Worm (Caenorhabditis elegans) whole organism, L2 larva: ENCODE results near the gene Y39A1A.31.

Source experiments
- C34F6.9 ChIP-seq: fragments of 150-350 bp; optimal IDR thresholded peaks from 2 replicates; lab custom pipeline; 2014; ENCODE audit warnings: missing biosample characterization, missing genetic modification characterization
- F13H6.1 ChIP-seq: sonication (generic microtip); optimal IDR thresholded peaks from 2 replicates; lab custom pipeline; 2016; ENCODE audit warnings: missing genetic modification characterization, missing compliant biosample characterization
- R02D3.7 ChIP-seq: fragments of 150-350 bp; optimal IDR thresholded peaks from 2 replicates; lab custom pipeline; 2014; ENCODE audit warnings: missing biosample characterization, missing genetic modification characterization
- Y55F3AM.14 ChIP-seq: fragments of 200-800 bp; sonication (Bioruptor generic); optimal IDR thresholded peaks from 2 replicates; lab custom pipeline; 2018; ENCODE audit warnings: mild to moderate bottlenecking, missing genetic modification characterization, missing compliant biosample characterization
- ZK546.5 ChIP-seq: sonication (generic microtip); optimal IDR thresholded peaks from 2 replicates; lab custom pipeline; 2017; ENCODE audit warnings: missing biosample characterization, missing genetic modification characterization
- alr-1 ChIP-seq: fragments of 150-350 bp; optimal IDR thresholded peaks from 2 replicates; lab custom pipeline; 2014; ENCODE audit warnings: missing biosample characterization, missing genetic modification characterization
- aly-2 ChIP-seq: fragments of 150-350 bp; optimal IDR thresholded peaks from 2 replicates; lab custom pipeline; 2014; ENCODE audit warnings: missing biosample characterization, missing genetic modification characterization
- blmp-1 ChIP-seq: sonication (generic microtip); optimal IDR thresholded peaks from 2 replicates; lab custom pipeline; 2017; ENCODE audit warnings: missing genetic modification characterization, mild to moderate bottlenecking, missing compliant biosample characterization, antibody characterized with exemption, moderate library complexity; ENCODE audit not compliant: insufficient read depth
- ceh-82 ChIP-seq: fragments of 150-350 bp; optimal IDR thresholded peaks from 2 replicates; lab custom pipeline; 2014; ENCODE audit warnings: missing biosample characterization, missing genetic modification characterization
- crh-2 ChIP-seq: sonication (generic microtip); optimal IDR thresholded peaks from 2 replicates; lab custom pipeline; 2017; ENCODE audit warnings: missing biosample characterization, missing genetic modification characterization
- dmd-4 ChIP-seq: sonication (generic microtip); optimal IDR thresholded peaks from 2 replicates; lab custom pipeline; 2017; ENCODE audit warnings: missing biosample characterization, missing genetic modification characterization
- egl-27 ChIP-seq: sonication (generic microtip); optimal IDR thresholded peaks from 3 replicates; lab custom pipeline; 2017; ENCODE audit warnings: missing biosample characterization, missing genetic modification reagents, missing genetic modification characterization
- elt-1 ChIP-seq: fragments of 150-350 bp; optimal IDR thresholded peaks from 2 replicates; lab custom pipeline; 2014; ENCODE audit warnings: missing biosample characterization, missing genetic modification characterization
- elt-3 ChIP-seq: sonication (generic microtip); optimal IDR thresholded peaks from 2 replicates; lab custom pipeline; 2017; ENCODE audit warnings: missing biosample characterization, missing genetic modification characterization
- fos-1 ChIP-seq: fragments of 150-350 bp; optimal IDR thresholded peaks from 2 replicates; lab custom pipeline; 2014; ENCODE audit warnings: missing biosample characterization, missing genetic modification characterization
- gmeb-1 ChIP-seq: fragments of 150-350 bp; optimal IDR thresholded peaks from 2 replicates; lab custom pipeline; 2014; ENCODE audit warnings: missing biosample characterization, missing genetic modification characterization
- lin-11 ChIP-seq: fragments of 150-350 bp; sonication (generic microtip); optimal IDR thresholded peaks from 2 replicates; lab custom pipeline; 2014; ENCODE audit warnings: missing biosample characterization, missing genetic modification characterization, inconsistent platforms, mixed read lengths
- lin-13 ChIP-seq: fragments of 150-350 bp; optimal IDR thresholded peaks from 2 replicates; lab custom pipeline; 2014; ENCODE audit warnings: missing biosample characterization, missing genetic modification reagents, missing genetic modification characterization
- lin-39 ChIP-seq: fragments of 150-350 bp; optimal IDR thresholded peaks from 2 replicates; lab custom pipeline; 2014; ENCODE audit warnings: missing biosample characterization, missing genetic modification reagents, missing genetic modification characterization
- lsy-2 ChIP-seq, 2 experiments: fragments of 150-350 bp in 1 of 2; sonication (generic microtip) in 1 of 2; optimal IDR thresholded peaks; 2 replicates each; lab custom pipeline; 2014 to 2017; ENCODE audit warnings: missing biosample characterization in 2 of 2, missing genetic modification characterization in 2 of 2
- mab-5 ChIP-seq: fragments of 150-350 bp; optimal IDR thresholded peaks from 2 replicates; lab custom pipeline; 2014; ENCODE audit warnings: missing biosample characterization, missing genetic modification characterization
- mbf-1 ChIP-seq: sonication (generic microtip); optimal IDR thresholded peaks from 2 replicates; lab custom pipeline; 2017; ENCODE audit warnings: missing biosample characterization, missing genetic modification characterization
- mdl-1 ChIP-seq, 2 experiments: fragments of 150-350 bp in 1 of 2; sonication (generic microtip) in 1 of 2; optimal IDR thresholded peaks; 2 replicates each; lab custom pipeline; 2017; ENCODE audit warnings: missing biosample characterization in 2 of 2, missing genetic modification characterization in 2 of 2
- nhr-10 ChIP-seq: sonication (generic microtip); optimal IDR thresholded peaks from 2 replicates; lab custom pipeline; 2017; ENCODE audit warnings: missing biosample characterization, missing genetic modification characterization
- nhr-11 ChIP-seq: fragments of 150-350 bp; optimal IDR thresholded peaks from 2 replicates; lab custom pipeline; 2014; ENCODE audit warnings: missing biosample characterization, missing genetic modification characterization
- nhr-12 ChIP-seq: fragments of 150-350 bp; optimal IDR thresholded peaks from 2 replicates; lab custom pipeline; 2014; ENCODE audit warnings: missing biosample characterization, missing genetic modification characterization
- nhr-21 ChIP-seq: fragments of 150-350 bp; optimal IDR thresholded peaks from 2 replicates; lab custom pipeline; 2014; ENCODE audit warnings: missing biosample characterization, missing genetic modification characterization
- nhr-237 ChIP-seq: fragments of 150-350 bp; optimal IDR thresholded peaks from 2 replicates; lab custom pipeline; 2014; ENCODE audit warnings: missing biosample characterization, missing genetic modification characterization
- nhr-25 ChIP-seq: fragments of 150-350 bp; sonication (generic microtip); optimal IDR thresholded peaks from 3 replicates; lab custom pipeline; 2014; ENCODE audit warnings: missing biosample characterization, missing genetic modification characterization
- nhr-6 ChIP-seq: fragments of 150-350 bp; optimal IDR thresholded peaks from 2 replicates; lab custom pipeline; 2014; ENCODE audit warnings: missing biosample characterization, missing genetic modification characterization
- nhr-77 ChIP-seq: fragments of 150-350 bp; optimal IDR thresholded peaks from 2 replicates; lab custom pipeline; 2014; ENCODE audit warnings: missing biosample characterization, missing genetic modification characterization
- peb-1 ChIP-seq: fragments of 150-350 bp; optimal IDR thresholded peaks from 2 replicates; lab custom pipeline; 2014; ENCODE audit warnings: missing biosample characterization, missing genetic modification characterization
- sem-4 ChIP-seq: fragments of 150-350 bp; optimal IDR thresholded peaks from 2 replicates; lab custom pipeline; 2014; ENCODE audit warnings: missing biosample characterization, missing genetic modification reagents, missing genetic modification characterization
- skn-1 ChIP-seq: sonication (generic microtip); optimal IDR thresholded peaks from 2 replicates; lab custom pipeline; 2017; ENCODE audit warnings: missing biosample characterization, missing genetic modification characterization
- snpc-4 ChIP-seq: fragments of 150-350 bp; optimal IDR thresholded peaks from 2 replicates; lab custom pipeline; 2014; ENCODE audit warnings: missing biosample characterization, missing genetic modification characterization
- unc-39 ChIP-seq: fragments of 150-350 bp; optimal IDR thresholded peaks from 2 replicates; lab custom pipeline; 2014; ENCODE audit warnings: missing biosample characterization, missing genetic modification characterization
- unc-55 ChIP-seq: fragments of 150-350 bp; sonication (generic microtip); optimal IDR thresholded peaks from 3 replicates; lab custom pipeline; 2014; ENCODE audit warnings: missing biosample characterization, missing genetic modification reagents, missing genetic modification characterization
- zag-1 ChIP-seq: fragments of 150-350 bp; optimal IDR thresholded peaks from 2 replicates; lab custom pipeline; 2014; ENCODE audit warnings: missing biosample characterization, missing genetic modification characterization
- ztf-1 ChIP-seq: fragments of 200-800 bp; sonication (Bioruptor generic); conservative IDR thresholded peaks from 2 replicates; pipeline ENCODE4 v1.3.6; 2022; ENCODE audit warnings: missing genetic modification characterization, missing compliant biosample characterization
- ztf-11 ChIP-seq: sonication (generic microtip); optimal IDR thresholded peaks from 2 replicates; lab custom pipeline; 2017; ENCODE audit warnings: missing biosample characterization, missing genetic modification characterization

Y39A1A.31 gene

DNA sequence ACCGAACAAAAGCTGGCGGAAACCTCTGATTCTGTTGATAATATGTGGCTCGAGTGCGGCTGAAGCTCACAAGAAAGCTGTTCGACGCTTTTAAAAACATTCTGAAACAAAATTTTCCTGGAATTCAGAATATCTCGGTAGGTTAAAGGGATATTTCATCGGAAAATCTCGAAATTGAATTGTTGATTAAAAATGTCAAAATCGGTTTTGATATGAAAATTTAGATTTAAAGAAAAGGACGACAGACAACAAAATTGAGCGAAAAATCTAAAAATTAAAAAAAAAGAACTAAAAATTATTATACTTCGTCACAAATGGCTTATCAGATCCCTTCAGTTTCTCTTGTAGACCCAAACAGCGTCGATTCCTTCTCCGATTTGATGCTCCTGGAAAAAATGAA lies 11.5 kb upstream of the Y39A1A.31 start, which contains the start of gene Y39A1A.20:
Gene Y39A1A.20, minus strand, starts transcription at position 101 of the 400 bp plus-strand sequence.
- TF ChIP-seq nhr-10 (tag; lab: Kevin White, UChicago) = no peak
- TF ChIP-seq lsy-2 (tag; optimal IDR thresholded peaks at IDR 0.05; lab: Kevin White, UChicago) = no peak
- TF ChIP-seq aly-2 = no peak
- TF ChIP-seq unc-55 (GFP tag; lab: Kevin White, UChicago) = no peak
- no peak for TF ChIP-seq ztf-1
- TF ChIP-seq dmd-4 = no peak

ce11 chrIII:10694294-10694693 lies 5.3 kb upstream of the Y39A1A.31 start, which contains the start of the genes Y39A1A.18 and fmo-3:
Y39A1A.18 (minus strand) TSS chrIII:10694485.
fmo-3 (plus strand) TSS chrIII:10694681.
- TF ChIP-seq gmeb-1 (tag; lab: Kevin White, UChicago) (no peak), unc-55 (GFP tag; lab: Kevin White, UChicago) (no peak), skn-1 (tag; lab: Kevin White, UChicago) (no peak), nhr-6 (tag; lab: Kevin White, UChicago) (no peak), peb-1 (no peak), aly-2 (no peak), F13H6.1 (tag; lab: Kevin White, UChicago) (no peak), nhr-237 (tag; lab: Kevin White, UChicago) (no peak), mdl-1 (tag; optimal IDR thresholded peaks at IDR 0.05; lab: Kevin White, UChicago) (no peak), sem-4 (tag; lab: Kevin White, UChicago) (no peak)

DNA sequence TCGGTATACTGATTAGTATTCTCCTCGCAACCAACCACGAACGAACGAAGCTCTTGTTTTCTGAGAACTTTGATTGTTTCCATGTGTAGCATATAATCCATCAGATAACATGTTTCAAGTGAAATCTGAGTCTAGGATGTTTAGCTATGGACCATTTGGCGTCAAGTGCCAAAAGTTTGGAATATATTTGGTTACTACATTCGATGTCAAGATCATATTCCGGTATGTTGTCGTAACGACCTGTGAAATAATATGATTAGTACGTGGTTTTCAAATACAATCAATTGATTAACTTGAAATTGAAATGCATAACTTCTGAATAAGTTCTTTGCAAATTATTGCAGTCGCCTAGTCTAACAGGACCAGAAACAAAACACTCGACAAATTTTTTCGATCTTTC lies 2.1 kb upstream of the Y39A1A.31 start, which contains the start of gene Y39A1A.17:
Gene Y39A1A.17, minus strand, starts transcription at position 101 of the 400 bp plus-strand sequence.
- TF ChIP-seq F13H6.1 (tag; lab: Kevin White, UChicago) (no peak), ZK546.5 (tag; lab: Kevin White, UChicago) (no peak), unc-55 (GFP tag; lab: Kevin White, UChicago) (no peak), fos-1 (no peak), skn-1 (tag; lab: Kevin White, UChicago) (no peak), C34F6.9 (tag; lab: Kevin White, UChicago) (no peak), zag-1 (tag; lab: Kevin White, UChicago) (no peak), ztf-11 (tag; lab: Kevin White, UChicago) (no peak), alr-1 (no peak), elt-3 (tag; lab: Kevin White, UChicago) (no peak), crh-2 (tag; lab: Kevin White, UChicago) (no peak), snpc-4 (tag; lab: Kevin White, UChicago) (no peak), nhr-10 (tag; lab: Kevin White, UChicago) (no peak), lin-39 (no peak), R02D3.7 (tag; lab: Kevin White, UChicago) (no peak)

- TF ChIP-seq fos-1 (no peak), lsy-2 (tag; optimal IDR thresholded peaks at IDR 0.05; lab: Kevin White, UChicago) (no peak), nhr-77 (tag; lab: Kevin White, UChicago) (no peak), nhr-21 (tag; lab: Kevin White, UChicago) (no peak), ceh-82 (no peak), nhr-12 (no peak), aly-2 (no peak), mab-5 (tag; lab: Kevin White, UChicago) (no peak), sem-4 (tag; lab: Kevin White, UChicago) (no peak), egl-27 (tag; lab: Kevin White, UChicago) (no peak), mdl-1 (tag; optimal IDR thresholded peaks at IDR 0.05; lab: Kevin White, UChicago) (no peak), skn-1 (tag; lab: Kevin White, UChicago) (no peak), lin-11 (tag; lab: Kevin White, UChicago) (no peak)
Measured at ce11 chrIII:10678971-10679370, 10.0 kb downstream of the Y39A1A.31 start, which contains the start of gene Y39A1A.16. Y39A1A.16 (plus strand) TSS chrIII:10679271.

- TF ChIP-seq blmp-1 (no peak), lin-39 (no peak), nhr-11 (tag; lab: Kevin White, UChicago) (no peak), egl-27 (tag; lab: Kevin White, UChicago) (no peak), peb-1 (no peak), lin-13 (GFP tag; lab: Kevin White, UChicago) (no peak), nhr-77 (tag; lab: Kevin White, UChicago) (no peak), nhr-25 (tag; lab: Kevin White, UChicago) (no peak), Y55F3AM.14 (GFP tag; lab: Kevin White, UChicago) (no peak), mab-5 (tag; lab: Kevin White, UChicago) (no peak), elt-1 (tag; lab: Kevin White, UChicago) (no peak), dmd-4 (no peak), mbf-1 (tag; lab: Kevin White, UChicago) (no peak), zag-1 (tag; lab: Kevin White, UChicago) (no peak), nhr-21 (tag; lab: Kevin White, UChicago) (no peak), gmeb-1 (tag; lab: Kevin White, UChicago) (no peak), unc-39 (tag; lab: Kevin White, UChicago) (no peak), sem-4 (tag; lab: Kevin White, UChicago) (no peak)
Measured at ce11 chrIII:10671894-10672293, 17.1 kb downstream of the Y39A1A.31 start.
